Fruit fly (Drosophila melanogaster) whole organism, embryonic: ENCODE measurements around the gene EMC5.
A peak's percentile ranks its signal among the peaks of the same experiment; 100 is the strongest.

Experiments
- Bteb2 ChIP-seq: fragments of 200-800 bp; sonication (Bioruptor generic); optimal IDR thresholded peaks from 2 replicates; lab custom pipeline; 2016; ENCODE audit warnings: missing biosample characterization, missing genetic modification characterization
- C15 ChIP-seq: fragments of 200-800 bp; sonication (Bioruptor generic); IDR thresholded peaks from 3 replicates; pipeline ENCODE4 v1.3.6; 2022; ENCODE audit warnings: missing biosample characterization, missing genetic modification characterization
- CG1024 ChIP-seq: fragments of 200-800 bp; sonication (Bioruptor generic); IDR thresholded peaks from 2 replicates; pipeline ENCODE4 v1.3.6; 2022; ENCODE audit warnings: missing biosample characterization, missing genetic modification characterization
- CG12299 ChIP-seq: fragments of 200-800 bp; sonication (Bioruptor generic); optimal IDR thresholded peaks from 2 replicates; lab custom pipeline; 2018; ENCODE audit warnings: missing biosample characterization, mild to moderate bottlenecking, missing genetic modification characterization
- CG1233 ChIP-seq: fragments of 200-800 bp; sonication (Bioruptor generic); optimal IDR thresholded peaks from 4 replicates; lab custom pipeline; 2018; ENCODE audit warnings: missing biosample characterization, mild to moderate bottlenecking, missing genetic modification characterization
- CG12744 ChIP-seq: fragments of 200-800 bp; sonication (Bioruptor generic); optimal IDR thresholded peaks from 2 replicates; lab custom pipeline; 2016; ENCODE audit warnings: missing biosample characterization, missing genetic modification characterization
- CG13123 ChIP-seq: fragments of 200-800 bp; sonication (Bioruptor generic); optimal IDR thresholded peaks from 2 replicates; lab custom pipeline; 2016; ENCODE audit warnings: missing biosample characterization, missing genetic modification characterization
- CG13775 ChIP-seq: fragments of 200-800 bp; sonication (Bioruptor generic); optimal IDR thresholded peaks from 3 replicates; lab custom pipeline; 2017; ENCODE audit warnings: missing biosample characterization, mild to moderate bottlenecking, missing genetic modification characterization
- CG15073 ChIP-seq: fragments of 200-800 bp; sonication (Bioruptor generic); optimal IDR thresholded peaks from 2 replicates; lab custom pipeline; 2016; ENCODE audit warnings: missing biosample characterization, missing genetic modification characterization
- CG17361 ChIP-seq: fragments of 200-800 bp; sonication (Bioruptor generic); IDR thresholded peaks from 3 replicates; pipeline ENCODE4 v1.3.6; 2022; ENCODE audit warnings: missing biosample characterization, missing genetic modification characterization
- CG18619 ChIP-seq: fragments of 200-800 bp; sonication (Bioruptor generic); optimal IDR thresholded peaks from 3 replicates; lab custom pipeline; 2017; ENCODE audit warnings: missing biosample characterization, mild to moderate bottlenecking, missing genetic modification characterization
- CG2889 ChIP-seq: fragments of 200-800 bp; sonication (Bioruptor generic); IDR thresholded peaks from 3 replicates; pipeline ENCODE4 v1.3.6; 2022; ENCODE audit warnings: missing biosample characterization, missing genetic modification characterization
- CG31441 ChIP-seq: fragments of 200-800 bp; sonication (Bioruptor generic); IDR thresholded peaks from 2 replicates; pipeline ENCODE4 v1.3.6; 2022; ENCODE audit warnings: missing biosample characterization, missing genetic modification characterization
- CG33213 ChIP-seq: fragments of 200-800 bp; sonication (Bioruptor generic); optimal IDR thresholded peaks from 3 replicates; lab custom pipeline; 2016; ENCODE audit warnings: missing biosample characterization, missing genetic modification characterization
- CG4282 ChIP-seq: fragments of 200-800 bp; sonication (Bioruptor generic); optimal IDR thresholded peaks from 2 replicates; lab custom pipeline; 2016; ENCODE audit warnings: missing biosample characterization, missing genetic modification characterization
- CG4328 ChIP-seq: fragments of 200-800 bp; sonication (Bioruptor generic); optimal IDR thresholded peaks from 3 replicates; lab custom pipeline; 2017; ENCODE audit warnings: missing biosample characterization, missing genetic modification reagents, missing genetic modification characterization
- CG4360 ChIP-seq: fragments of 200-800 bp; sonication (Bioruptor generic); IDR thresholded peaks from 2 replicates; pipeline ENCODE4 v1.3.6; 2022; ENCODE audit warnings: missing biosample characterization, missing genetic modification characterization
- CG7745 ChIP-seq: fragments of 200-800 bp; sonication (Bioruptor generic); optimal IDR thresholded peaks from 2 replicates; lab custom pipeline; 2018; ENCODE audit warnings: missing biosample characterization, mild to moderate bottlenecking, missing genetic modification characterization, moderate library complexity
- CrebB ChIP-seq: fragments of 200-800 bp; sonication (Bioruptor generic); optimal IDR thresholded peaks from 3 replicates; lab custom pipeline; 2018; ENCODE audit warnings: missing biosample characterization, mild to moderate bottlenecking, missing genetic modification characterization
- D ChIP-seq, 2 experiments: fragments of 200-800 bp in 1 of 2; fragments of >200 bp in 1 of 2; sonication (Bioruptor generic) in 1 of 2; optimal IDR thresholded peaks; 2 replicates in 1 of 2; 3 replicates in 1 of 2; lab custom pipeline; 2017; ENCODE audit warnings: mild to moderate bottlenecking in 1 of 2, missing biosample characterization in 1 of 2, missing genetic modification characterization in 1 of 2, missing genetic modification reagents in 1 of 2
- Elba2 ChIP-seq: fragments of 200-800 bp; sonication (Bioruptor generic); optimal IDR thresholded peaks from 3 replicates; lab custom pipeline; 2016; ENCODE audit warnings: missing biosample characterization, missing genetic modification characterization
- Fer1 ChIP-seq: fragments of 200-800 bp; sonication (Bioruptor generic); optimal IDR thresholded peaks from 2 replicates; lab custom pipeline; 2017; ENCODE audit warnings: missing biosample characterization, mild to moderate bottlenecking, missing genetic modification characterization
- Fer2 ChIP-seq: fragments of 200-800 bp; sonication (Bioruptor generic); optimal IDR thresholded peaks from 2 replicates; lab custom pipeline; 2018; ENCODE audit warnings: missing biosample characterization, mild to moderate bottlenecking, missing genetic modification characterization, moderate library complexity
- Gug ChIP-seq: fragments of 200-800 bp; sonication (Bioruptor generic); IDR thresholded peaks from 4 replicates; pipeline ENCODE4 v1.3.6; 2022; ENCODE audit warnings: missing biosample characterization, missing genetic modification characterization
- H15 ChIP-seq: fragments of 200-800 bp; sonication (Bioruptor generic); IDR thresholded peaks from 3 replicates; pipeline ENCODE4 v1.3.6; 2022; ENCODE audit warnings: missing biosample characterization, missing genetic modification characterization
- Sox102F ChIP-seq: fragments of 200-800 bp; sonication (Bioruptor generic); optimal IDR thresholded peaks from 2 replicates; lab custom pipeline; 2018; ENCODE audit warnings: missing biosample characterization, mild to moderate bottlenecking, missing genetic modification characterization, moderate library complexity
- Tbp ChIP-seq: fragments of >200 bp; optimal IDR thresholded peaks from 2 replicates; lab custom pipeline; 2018; ENCODE audit warnings: missing biosample characterization, missing genetic modification characterization
- YL-1 ChIP-seq: fragments of 200-800 bp; sonication (Bioruptor generic); optimal IDR thresholded peaks from 3 replicates; lab custom pipeline; 2017; ENCODE audit warnings: missing biosample characterization, mild to moderate bottlenecking, missing genetic modification characterization
- ac ChIP-seq: fragments of 200-800 bp; sonication (Bioruptor generic); optimal IDR thresholded peaks from 3 replicates; lab custom pipeline; 2017; ENCODE audit warnings: missing biosample characterization, mild to moderate bottlenecking, missing genetic modification characterization
- ap ChIP-seq: fragments of 200-800 bp; sonication (Bioruptor generic); IDR thresholded peaks from 2 replicates; pipeline ENCODE4 v1.3.6; 2022; ENCODE audit warnings: missing biosample characterization, missing genetic modification characterization
- ara ChIP-seq: fragments of 200-800 bp; sonication (Bioruptor generic); IDR thresholded peaks from 2 replicates; pipeline ENCODE4 v1.3.6; 2022; ENCODE audit warnings: missing biosample characterization, missing genetic modification characterization
- ash1 ChIP-seq: fragments of 200-800 bp; sonication (Bioruptor generic); optimal IDR thresholded peaks from 2 replicates; lab custom pipeline; 2018; ENCODE audit warnings: missing biosample characterization, mild to moderate bottlenecking, missing genetic modification characterization
- cato ChIP-seq: fragments of 200-800 bp; sonication (Bioruptor generic); optimal IDR thresholded peaks from 2 replicates; lab custom pipeline; 2016; ENCODE audit warnings: missing biosample characterization, missing genetic modification characterization, borderline replicate concordance
- chinmo ChIP-seq: fragments of 200-800 bp; sonication (Bioruptor generic); IDR thresholded peaks from 4 replicates; pipeline ENCODE4 v1.3.6; 2022; ENCODE audit warnings: missing biosample characterization, missing genetic modification characterization; ENCODE audit not compliant: partially characterized antibody
- chm ChIP-seq: fragments of 200-800 bp; sonication (Bioruptor generic); IDR thresholded peaks from 2 replicates; pipeline ENCODE4 v1.3.6; 2022; ENCODE audit warnings: missing biosample characterization, missing genetic modification characterization
- dimm ChIP-seq: fragments of 200-800 bp; sonication (Bioruptor generic); IDR thresholded peaks from 2 replicates; pipeline ENCODE4 v1.3.6; 2022; ENCODE audit warnings: missing biosample characterization, missing genetic modification characterization
- esg ChIP-seq: fragments of 200-800 bp; sonication (Bioruptor generic); conservative IDR thresholded peaks from 2 replicates; pipeline ENCODE4 v1.3.6; 2022; ENCODE audit warnings: missing biosample characterization, missing genetic modification characterization
- gsb ChIP-seq: fragments of 200-800 bp; sonication (Bioruptor generic); IDR thresholded peaks from 2 replicates; pipeline ENCODE4 v1.3.6; 2022; ENCODE audit warnings: missing biosample characterization, missing genetic modification characterization
- gsb-n ChIP-seq: fragments of 200-800 bp; sonication (Bioruptor generic); optimal IDR thresholded peaks from 3 replicates; lab custom pipeline; 2018; ENCODE audit warnings: missing biosample characterization, mild to moderate bottlenecking, missing genetic modification characterization
- her ChIP-seq: fragments of 200-800 bp; sonication (Bioruptor generic); optimal IDR thresholded peaks from 2 replicates; lab custom pipeline; 2016; ENCODE audit warnings: missing biosample characterization, missing genetic modification characterization
- jing ChIP-seq: fragments of 200-800 bp; sonication (Bioruptor generic); optimal IDR thresholded peaks from 2 replicates; lab custom pipeline; 2018; ENCODE audit warnings: missing biosample characterization, mild to moderate bottlenecking, missing genetic modification characterization
- klu ChIP-seq: fragments of 200-800 bp; sonication (Bioruptor generic); IDR thresholded peaks from 2 replicates; pipeline ENCODE4 v1.3.6; 2022; ENCODE audit warnings: missing biosample characterization, missing genetic modification characterization
- otp ChIP-seq: fragments of 200-800 bp; sonication (Bioruptor generic); IDR thresholded peaks from 3 replicates; pipeline ENCODE4, ENCODE4 v1.3.6; 2022; ENCODE audit warnings: missing biosample characterization, missing genetic modification characterization
- sd ChIP-seq: fragments of 200-800 bp; sonication (Bioruptor generic); optimal IDR thresholded peaks from 3 replicates; lab custom pipeline; 2018; ENCODE audit warnings: missing biosample characterization, mild to moderate bottlenecking, missing genetic modification characterization, moderate library complexity
- slp2 ChIP-seq: fragments of 200-800 bp; sonication (Bioruptor generic); optimal IDR thresholded peaks from 2 replicates; lab custom pipeline; 2016; ENCODE audit warnings: missing biosample characterization, missing genetic modification characterization
- tna ChIP-seq: fragments of 200-800 bp; sonication (Bioruptor generic); IDR thresholded peaks from 2 replicates; pipeline ENCODE4 v1.3.6; 2022; ENCODE audit warnings: missing biosample characterization, missing genetic modification characterization; ENCODE audit not compliant: partially characterized antibody
- toy ChIP-seq: fragments of 200-800 bp; sonication (Bioruptor generic); IDR thresholded peaks from 2 replicates; pipeline ENCODE4 v1.3.6; 2022; ENCODE audit warnings: missing biosample characterization, missing genetic modification characterization
- trem ChIP-seq: fragments of 200-800 bp; optimal IDR thresholded peaks from 3 replicates; lab custom pipeline; 2019; ENCODE audit warnings: missing biosample characterization, mild to moderate bottlenecking, missing genetic modification characterization, moderate library complexity
- wek ChIP-seq: fragments of 200-800 bp; sonication (Bioruptor generic); optimal IDR thresholded peaks from 3 replicates; lab custom pipeline; 2018; ENCODE audit warnings: missing biosample characterization, mild to moderate bottlenecking, missing genetic modification characterization, moderate library complexity
- zf30C ChIP-seq: fragments of 200-800 bp; sonication (Bioruptor generic); optimal IDR thresholded peaks from 3 replicates; lab custom pipeline; 2018; ENCODE audit warnings: missing biosample characterization, mild to moderate bottlenecking, missing genetic modification characterization

EMC5 gene

DNA sequence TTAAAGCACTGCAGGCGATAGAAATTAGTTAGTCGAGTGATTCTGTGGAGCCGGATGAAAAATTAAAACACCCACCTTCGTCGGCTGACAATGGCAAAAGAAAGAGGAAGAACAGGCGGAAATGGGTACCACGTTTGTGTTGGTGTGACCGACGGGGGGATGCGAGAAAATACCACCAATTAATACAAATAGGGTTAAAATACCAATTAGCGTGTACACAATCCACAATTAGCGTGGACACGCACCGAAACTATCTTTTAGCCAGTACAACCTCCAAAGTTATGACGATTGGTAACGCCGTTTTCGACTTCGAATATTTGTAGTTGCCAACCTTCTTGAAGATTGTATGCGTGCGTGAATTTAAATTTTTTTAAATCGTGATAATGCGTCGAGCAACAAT lies 21.6 kb downstream of the EMC5 start, which contains the start of gene RpL30 (continued):
- TF ChIP-seq D (optimal IDR thresholded peaks at IDR 0.05; lab: Kevin White, UChicago) (no peak), D (GFP tag; optimal IDR thresholded peaks at IDR 0.05; lab: Kevin White, UChicago) (peak; percentile 83), CG4360 (peak; percentile 70), chm (GFP tag; lab: Robert Waterston, UW) (peak; percentile 96), sd (tag; lab: Kevin White, UChicago) (peak; percentile 88), chinmo (GFP tag; lab: Robert Waterston, UW) (peak; percentile 86; the same call in 3 of the 4 replicates), CG7745 (tag; lab: Kevin White, UChicago) (peak; percentile 71), cato (peak; percentile 9), CrebB (tag; lab: Kevin White, UChicago) (peak; percentile 95), Fer1 (GFP tag; lab: Kevin White, UChicago) (peak; percentile 97), klu (no peak; the same call in 1 of the 2 replicates), Gug (GFP tag; lab: Robert Waterston, UW) (peak; percentile 49; the same call in 3 of the 4 replicates), dimm (GFP tag; lab: Robert Waterston, UW) (peak; percentile 50; the same call in 1 of the 2 replicates), Tbp (GFP tag; lab: Kevin White, UChicago) (peak; percentile 56), Sox102F (GFP tag; lab: Kevin White, UChicago) (peak; percentile 59), CG33213 (peak; percentile 98), CG1024 (GFP tag; lab: Robert Waterston, UW) (peak; percentile 71), otp (GFP tag; lab: Robert Waterston, UW) (peak; percentile 94), tna (no peak), Fer2 (tag; lab: Kevin White, UChicago) (peak; percentile 68), Elba2 (GFP tag; lab: Kevin White, UChicago) (peak; percentile 70), gsb-n (tag; lab: Kevin White, UChicago) (peak; percentile 91), CG13123 (peak; percentile 82), ara (peak; percentile 86), CG12744 (GFP tag; lab: Kevin White, UChicago) (peak; percentile 88), zf30C (GFP tag; lab: Kevin White, UChicago) (peak; percentile 54), C15 (peak; percentile 85; the same call in 2 of the 3 replicates), her (GFP tag; lab: Kevin White, UChicago) (peak; percentile 94), CG15073 (GFP tag; lab: Kevin White, UChicago) (no peak), jing (GFP tag; lab: Kevin White, UChicago) (peak; percentile 66), Bteb2 (GFP tag; lab: Kevin White, UChicago) (peak; percentile 88), CG18619 (peak; percentile 92), wek (GFP tag; lab: Kevin White, UChicago) (peak; percentile 90), YL-1 (GFP tag; lab: Kevin White, UChicago) (peak; percentile 99), H15 (peak; percentile 87), CG1233 (peak; percentile 93), CG13775 (peak; percentile 94), toy (GFP tag; lab: Robert Waterston, UW) (peak; percentile 63; the same call in 1 of the 2 replicates), trem (tag; lab: Kevin White, UChicago) (peak; percentile 92), ac (GFP tag; lab: Kevin White, UChicago) (peak; percentile 86), CG31441 (GFP tag; lab: Robert Waterston, UW) (peak; percentile 90), slp2 (peak; percentile 84), CG12299 (peak; percentile 92), esg (GFP tag; lab: Robert Waterston, UW) (0 out of 2 replicates have a peak, but pooled peaks have one; percentile 39), CG2889 (GFP tag; lab: Robert Waterston, UW) (peak; percentile 63; the same call in 1 of the 3 replicates), CG17361 (GFP tag; lab: Robert Waterston, UW) (peak; percentile 78), ash1 (GFP tag; lab: Kevin White, UChicago) (peak; percentile 95), CG4328 (GFP tag; lab: Kevin White, UChicago) (peak; percentile 90), ap (GFP tag; lab: Robert Waterston, UW) (peak; percentile 61; the same call in 1 of the 2 replicates), CG4282 (GFP tag; lab: Kevin White, UChicago) (peak; percentile 87), gsb (GFP tag; lab: Robert Waterston, UW) (peak; percentile 74)
